Worm (Caenorhabditis elegans) whole organism, L4 larva: Measurements from ENCODE around the gene klp-17.

Experiments
- F26F4.8 ChIP-seq: fragments of 200-800 bp; sonication (Bioruptor generic); conservative IDR thresholded peaks from 2 replicates; pipeline ENCODE4 v1.3.6; 2022; ENCODE audit warnings: missing genetic modification characterization, missing compliant biosample characterization
- R02D3.7 ChIP-seq: fragments of 150-350 bp; sonication (generic microtip); optimal IDR thresholded peaks from 3 replicates; lab custom pipeline; 2014; ENCODE audit warnings: missing biosample characterization, missing genetic modification characterization
- T20F7.1 ChIP-seq: fragments of 200-800 bp; sonication (Bioruptor generic); optimal IDR thresholded peaks from 2 replicates; lab custom pipeline; 2018; ENCODE audit warnings: mild to moderate bottlenecking, missing genetic modification characterization, missing compliant biosample characterization
- T26A8.4 ChIP-seq: fragments of 200-800 bp; sonication (Bioruptor generic); IDR thresholded peaks from 2 replicates; pipeline ENCODE4 v1.3.6; 2022; ENCODE audit warnings: missing genetic modification characterization, missing compliant biosample characterization
- Y105C5A.15 ChIP-seq: fragments of 200-800 bp; sonication (Bioruptor generic); IDR thresholded peaks from 2 replicates; pipeline ENCODE4 v1.3.6; 2022; ENCODE audit warnings: missing genetic modification characterization, missing compliant biosample characterization
- Y48G9A.11 ChIP-seq: fragments of 200-800 bp; sonication (Bioruptor generic); IDR thresholded peaks from 2 replicates; pipeline ENCODE4 v1.3.6; 2022; ENCODE audit warnings: missing genetic modification reagents, missing genetic modification characterization, missing compliant biosample characterization
- ZK337.2 ChIP-seq: fragments of 200-800 bp; sonication (Bioruptor generic); IDR thresholded peaks from 2 replicates; pipeline ENCODE4 v1.3.6; 2022; ENCODE audit warnings: missing genetic modification reagents, missing genetic modification characterization, missing compliant biosample characterization
- ZK546.5 ChIP-seq, 2 experiments: sonication (generic microtip); optimal IDR thresholded peaks; 2 replicates each; lab custom pipeline; 2017; ENCODE audit warnings: missing biosample characterization in 2 of 2, missing genetic modification characterization in 2 of 2
- aha-1 ChIP-seq: fragments of 150-350 bp; peaks from one replicate; lab custom pipeline; 2014; ENCODE audit warnings: missing biosample characterization, missing genetic modification characterization
- ama-1 ChIP-seq: fragments of 150-350 bp; optimal IDR thresholded peaks from 2 replicates; lab custom pipeline; 2014; ENCODE audit warnings: inconsistent platforms, mixed read lengths
- arid-1 ChIP-seq: fragments of 200-800 bp; sonication (Bioruptor generic); conservative IDR thresholded peaks from 2 replicates; pipeline ENCODE4 v1.3.6; 2022; ENCODE audit warnings: missing genetic modification reagents, missing genetic modification characterization, missing compliant biosample characterization
- ceh-32 ChIP-seq: sonication (generic microtip); optimal IDR thresholded peaks from 2 replicates; lab custom pipeline; 2016; ENCODE audit warnings: mild to moderate bottlenecking, missing genetic modification characterization, missing compliant biosample characterization; ENCODE audit not compliant: poor library complexity
- ceh-44 ChIP-seq: fragments of 200-800 bp; sonication (Bioruptor generic); IDR thresholded peaks from 2 replicates; pipeline ENCODE4 v1.3.6; 2022; ENCODE audit warnings: missing genetic modification reagents, missing genetic modification characterization, missing compliant biosample characterization
- ctbp-1 ChIP-seq: fragments of 200-800 bp; sonication (Bioruptor generic); IDR thresholded peaks from 2 replicates; pipeline ENCODE4 v1.3.6; 2022; ENCODE audit warnings: missing genetic modification reagents, missing genetic modification characterization, missing compliant biosample characterization
- daf-12 ChIP-seq: fragments of 150-350 bp; optimal IDR thresholded peaks from 2 replicates; lab custom pipeline; 2014; ENCODE audit warnings: missing biosample characterization, missing genetic modification reagents, missing genetic modification characterization
- daf-16 ChIP-seq, 3 experiments: sonication (generic microtip); optimal IDR thresholded peaks; 2 replicates each; lab custom pipeline; 2016 to 2017; ENCODE audit warnings: missing genetic modification characterization in 3 of 3, missing genetic modification reagents in 3 of 3, mild to moderate bottlenecking in 2 of 3, missing compliant biosample characterization in 2 of 3, missing biosample characterization in 1 of 3, moderate library complexity in 1 of 3
- daf-19 ChIP-seq: fragments of 200-800 bp; sonication (Bioruptor generic); conservative IDR thresholded peaks from 2 replicates; pipeline ENCODE4 v1.3.6; 2022; ENCODE audit warnings: missing genetic modification characterization, missing compliant biosample characterization
- dmd-6 ChIP-seq: fragments of 200-800 bp; sonication (Bioruptor generic); IDR thresholded peaks from 2 replicates; pipeline ENCODE4 v1.3.6; 2022; ENCODE audit warnings: missing genetic modification reagents, missing genetic modification characterization, missing compliant biosample characterization
- dmd-8 ChIP-seq: fragments of 200-800 bp; sonication (Bioruptor generic); IDR thresholded peaks from 2 replicates; pipeline ENCODE4 v1.3.6; 2022; ENCODE audit warnings: missing genetic modification characterization, missing compliant biosample characterization
- dmd-9 ChIP-seq: fragments of 200-800 bp; sonication (Bioruptor generic); IDR thresholded peaks from 2 replicates; pipeline ENCODE4 v1.3.6; 2022; ENCODE audit warnings: missing genetic modification reagents, missing genetic modification characterization, missing compliant biosample characterization
- duxl-1 ChIP-seq: sonication (generic microtip); optimal IDR thresholded peaks from 2 replicates; lab custom pipeline; 2016; ENCODE audit warnings: mild to moderate bottlenecking, missing genetic modification characterization, moderate library complexity, missing compliant biosample characterization; ENCODE audit not compliant: poor library complexity
- fos-1 ChIP-seq: fragments of 150-350 bp; optimal IDR thresholded peaks from 2 replicates; lab custom pipeline; 2014; ENCODE audit warnings: missing biosample characterization, missing genetic modification characterization
- gei-8 ChIP-seq: fragments of 200-800 bp; sonication (Bioruptor generic); optimal IDR thresholded peaks from 2 replicates; lab custom pipeline; 2018; ENCODE audit warnings: mild to moderate bottlenecking, missing genetic modification characterization, missing compliant biosample characterization
- hif-1 ChIP-seq, 2 experiments: sonication (generic microtip); optimal IDR thresholded peaks; 2 replicates each; lab custom pipeline; 2016 to 2017; ENCODE audit warnings: missing compliant biosample characterization in 2 of 2, missing genetic modification characterization in 2 of 2, missing genetic modification reagents in 2 of 2, missing genotype in 2 of 2, mild to moderate bottlenecking in 1 of 2
- hlh-30 ChIP-seq: sonication (generic microtip); optimal IDR thresholded peaks from 2 replicates; lab custom pipeline; 2017; ENCODE audit warnings: antibody characterized with exemption, mild to moderate bottlenecking, missing genetic modification characterization, missing compliant biosample characterization; ENCODE audit not compliant: insufficient read depth
- jun-1 ChIP-seq: fragments of 150-350 bp; optimal IDR thresholded peaks from 2 replicates; lab custom pipeline; 2014; ENCODE audit warnings: missing biosample characterization, missing genetic modification reagents, missing genetic modification characterization
- lim-7 ChIP-seq: fragments of 200-800 bp; sonication (Bioruptor generic); IDR thresholded peaks from 2 replicates; pipeline ENCODE4 v1.3.6; 2022; ENCODE audit warnings: missing genetic modification characterization, missing compliant biosample characterization
- lin-29 ChIP-seq: fragments of 200-800 bp; sonication (Bioruptor generic); IDR thresholded peaks from 2 replicates; pipeline ENCODE4 v1.3.6; 2022; ENCODE audit warnings: missing genetic modification reagents, missing genetic modification characterization, missing compliant biosample characterization
- lir-3 ChIP-seq: sonication (generic microtip); optimal IDR thresholded peaks from 2 replicates; lab custom pipeline; 2016; ENCODE audit warnings: mild to moderate bottlenecking, missing genetic modification characterization, missing compliant biosample characterization
- madf-5 ChIP-seq, 2 experiments: fragments of 200-800 bp; sonication (Bioruptor generic); IDR thresholded peaks; 2 replicates each; pipeline ENCODE4 v1.3.6; 2022; ENCODE audit warnings: missing compliant biosample characterization in 2 of 2, missing genetic modification characterization in 2 of 2
- mdl-1 ChIP-seq, 2 experiments: fragments of 150-350 bp in 1 of 2; sonication (generic microtip) in 1 of 2; optimal IDR thresholded peaks; 2 replicates each; lab custom pipeline; 2014 to 2017; ENCODE audit warnings: missing biosample characterization in 2 of 2, missing genetic modification characterization in 2 of 2
- mxl-2 ChIP-seq: fragments of 200-800 bp; sonication (Bioruptor generic); conservative IDR thresholded peaks from 2 replicates; pipeline ENCODE4 v1.3.6; 2022; ENCODE audit warnings: missing genetic modification reagents, missing genetic modification characterization, missing compliant biosample characterization
- mxl-3 ChIP-seq: fragments of 200-800 bp; sonication (Bioruptor generic); optimal IDR thresholded peaks from 2 replicates; lab custom pipeline; 2018; ENCODE audit warnings: mild to moderate bottlenecking, missing genetic modification characterization, missing compliant biosample characterization
- nhr-237 ChIP-seq: sonication (generic microtip); optimal IDR thresholded peaks from 2 replicates; lab custom pipeline; 2017; ENCODE audit warnings: missing biosample characterization, missing genetic modification characterization
- nhr-42 ChIP-seq: fragments of 200-800 bp; sonication (Bioruptor generic); IDR thresholded peaks from 2 replicates; pipeline ENCODE4 v1.3.6; 2022; ENCODE audit warnings: missing genetic modification characterization, missing compliant biosample characterization
- nhr-48 ChIP-seq: sonication (generic microtip); optimal IDR thresholded peaks from 2 replicates; lab custom pipeline; 2016; ENCODE audit warnings: mild to moderate bottlenecking, missing genetic modification characterization, missing compliant biosample characterization
- nhr-6 ChIP-seq: fragments of 150-350 bp; optimal IDR thresholded peaks from 2 replicates; lab custom pipeline; 2014; ENCODE audit warnings: missing biosample characterization, missing genetic modification characterization
- nhr-77 ChIP-seq: fragments of 150-350 bp; optimal IDR thresholded peaks from 2 replicates; lab custom pipeline; 2014; ENCODE audit warnings: missing biosample characterization, missing genetic modification characterization
- pha-4 ChIP-seq, 2 experiments: fragments of 150-350 bp in 1 of 2; fragments of 200-800 bp in 1 of 2; sonication (Bioruptor generic) in 1 of 2; IDR thresholded peaks in 1 of 2; optimal IDR thresholded peaks in 1 of 2; 2 replicates each; pipeline versions ENCODE4 v1.3.6 to Lab custom; 2014 to 2022; ENCODE audit warnings: missing genetic modification characterization in 2 of 2, missing genetic modification reagents in 2 of 2, missing biosample characterization in 1 of 2, missing compliant biosample characterization in 1 of 2
- php-3 ChIP-seq: fragments of 200-800 bp; sonication (Bioruptor generic); IDR thresholded peaks from 2 replicates; pipeline ENCODE4 v1.3.6; 2022; ENCODE audit warnings: missing genetic modification reagents, missing genetic modification characterization, missing compliant biosample characterization
- set-16 ChIP-seq: fragments of 200-800 bp; sonication (Bioruptor generic); IDR thresholded peaks from 2 replicates; pipeline ENCODE4 v1.3.6; 2022; ENCODE audit warnings: missing genetic modification reagents, missing genetic modification characterization, missing compliant biosample characterization
- snpc-4 ChIP-seq: fragments of 150-350 bp; optimal IDR thresholded peaks from 2 replicates; lab custom pipeline; 2014; ENCODE audit warnings: missing biosample characterization, missing genetic modification characterization
- tra-1 ChIP-seq: fragments of 200-800 bp; sonication (Bioruptor generic); IDR thresholded peaks from 2 replicates; pipeline ENCODE4 v1.3.6; 2022; ENCODE audit warnings: missing genetic modification reagents, missing genetic modification characterization, missing compliant biosample characterization
- unc-130 ChIP-seq: sonication (generic microtip); optimal IDR thresholded peaks from 2 replicates; lab custom pipeline; 2016; ENCODE audit warnings: missing genetic modification reagents, missing genetic modification characterization, missing compliant biosample characterization
- zfp-2 ChIP-seq: sonication (generic microtip); optimal IDR thresholded peaks from 2 replicates; lab custom pipeline; 2016; ENCODE audit warnings: mild to moderate bottlenecking, missing genetic modification characterization, missing compliant biosample characterization
- zfp-3 ChIP-seq: fragments of 200-800 bp; sonication (Bioruptor generic); conservative IDR thresholded peaks from 2 replicates; pipeline ENCODE4 v1.3.6; 2022; ENCODE audit warnings: missing genetic modification reagents, missing genetic modification characterization, missing compliant biosample characterization
- zip-11 ChIP-seq: fragments of 200-800 bp; sonication (Bioruptor generic); IDR thresholded peaks from 2 replicates; pipeline ENCODE4 v1.3.6; 2022; ENCODE audit warnings: missing genetic modification characterization, missing compliant biosample characterization
- ztf-11 ChIP-seq: fragments of 150-350 bp; optimal IDR thresholded peaks from 2 replicates; lab custom pipeline; 2014; ENCODE audit warnings: missing biosample characterization, missing genetic modification characterization
- ztf-7 ChIP-seq: fragments of 150-350 bp; optimal IDR thresholded peaks from 2 replicates; lab custom pipeline; 2014; ENCODE audit warnings: missing biosample characterization, missing genetic modification characterization

Gene klp-17

ce11 chrII:11473525-11474181 is 6.2 kb upstream of the klp-17 start, which contains the start of the genes metl-1 and W02B12.11 (continued):
- TF ChIP-seq ceh-32 (tag; lab: Kevin White, UChicago) = no peak
- peak; percentile 73 for TF ChIP-seq ctbp-1 (GFP tag; lab: Robert Waterston, UW)
- no peak for TF ChIP-seq ZK546.5 (tag; optimal IDR thresholded peaks at IDR 0.05; lab: Kevin White, UChicago)
- peak; percentile 37; the same call in 1 of the 2 replicates for TF ChIP-seq php-3 (GFP tag; lab: Robert Waterston, UW)
- no peak for TF ChIP-seq gei-8 (GFP tag; lab: Kevin White, UChicago)
- no peak for TF ChIP-seq F26F4.8 (GFP tag; lab: Robert Waterston, UW)
- no peak for TF ChIP-seq snpc-4 (tag; lab: Kevin White, UChicago)
- TF ChIP-seq T20F7.1 (GFP tag; lab: Kevin White, UChicago) = no peak
- no peak for TF ChIP-seq nhr-42 (GFP tag; lab: Robert Waterston, UW)
- TF ChIP-seq mxl-2 (GFP tag; lab: Robert Waterston, UW) = no peak
- peak; percentile 92 for TF ChIP-seq T26A8.4 (GFP tag; lab: Robert Waterston, UW)
- TF ChIP-seq lir-3 (tag; lab: Kevin White, UChicago) = no peak
- TF ChIP-seq R02D3.7 (tag; lab: Kevin White, UChicago) = no peak
- peak; percentile 53 for TF ChIP-seq unc-130 (GFP tag; lab: Kevin White, UChicago)
- TF ChIP-seq duxl-1 (tag; lab: Kevin White, UChicago) = peak; percentile 88
- no peak for TF ChIP-seq ztf-7
- peak; percentile 68 for TF ChIP-seq nhr-6
- TF ChIP-seq daf-12 (tag; lab: Kevin White, UChicago) = no peak
- TF ChIP-seq hif-1 (tag; optimal IDR thresholded peaks at IDR 0.05; lab: Kevin White, UChicago) = peak in 1 of 2 experiments; percentile 68
- TF ChIP-seq arid-1 = peak; percentile 75
- peak in 1 of 2 experiments; percentile 35 for TF ChIP-seq daf-16 (GFP tag; optimal IDR thresholded peaks at IDR 0.05; lab: Kevin White, UChicago)
- TF ChIP-seq daf-16 (tag; optimal IDR thresholded peaks at IDR 0.05; lab: Kevin White, UChicago) = peak; percentile 79
- no peak for TF ChIP-seq dmd-9 (GFP tag; lab: Robert Waterston, UW)
- TF ChIP-seq ama-1 = peak; percentile 25
- no peak for TF ChIP-seq dmd-8 (GFP tag; lab: Robert Waterston, UW)
- TF ChIP-seq set-16 = peak; percentile 32; the same call in 1 of the 2 replicates
- TF ChIP-seq zfp-2 = no peak
- TF ChIP-seq zip-11 = no peak
- no peak for TF ChIP-seq ztf-11
- TF ChIP-seq zfp-3 (GFP tag; lab: Robert Waterston, UW) = 0 out of 2 replicates have a peak, but pooled peaks have one; percentile 44
- TF ChIP-seq pha-4 (GFP tag; IDR thresholded peaks at IDR 0.05; lab: Robert Waterston, UW) = peak; percentile 84
- TF ChIP-seq pha-4 (tag; optimal IDR thresholded peaks at IDR 0.05; lab: Kevin White, UChicago) = peak; percentile 14
- TF ChIP-seq hlh-30 = no peak
- peak; percentile 24 for TF ChIP-seq mxl-3
- 0 out of 2 replicates have a peak, but pooled peaks have one; percentile 45 for TF ChIP-seq tra-1 (GFP tag; lab: Robert Waterston, UW)
- TF ChIP-seq jun-1 (tag; lab: Kevin White, UChicago) = peak; percentile 65
- peak; percentile 71; the same call in 1 of the 2 replicates for TF ChIP-seq lin-29 (GFP tag; lab: Robert Waterston, UW)
- TF ChIP-seq lim-7 (GFP tag; lab: Robert Waterston, UW) = peak; percentile 60; the same call in 1 of the 2 replicates
- TF ChIP-seq nhr-77 (tag; lab: Kevin White, UChicago) = no peak
- no peak for TF ChIP-seq Y105C5A.15 (GFP tag; lab: Robert Waterston, UW)
- peak; percentile 31 for TF ChIP-seq aha-1 (tag; lab: Kevin White, UChicago)
- no peak for TF ChIP-seq nhr-237 (tag; lab: Kevin White, UChicago)
- TF ChIP-seq madf-5 (GFP tag; IDR thresholded peaks at IDR 0.05; lab: Robert Waterston, UW) = no peak
- peak; percentile 47; the same call in 1 of the 2 replicates for TF ChIP-seq Y48G9A.11 (GFP tag; lab: Robert Waterston, UW)
- peak; percentile 74 for TF ChIP-seq dmd-6 (GFP tag; lab: Robert Waterston, UW)
- TF ChIP-seq ZK337.2 (GFP tag; lab: Robert Waterston, UW) = no peak
- TF ChIP-seq daf-19 (GFP tag; lab: Robert Waterston, UW) = no peak
- TF ChIP-seq nhr-48 (tag; lab: Kevin White, UChicago) = peak; percentile 68
- peak in 1 of 2 experiments; percentile 43 for TF ChIP-seq mdl-1 (tag; optimal IDR thresholded peaks at IDR 0.05; lab: Kevin White, UChicago)
- no peak for TF ChIP-seq ceh-44 (GFP tag; lab: Robert Waterston, UW)
- TF ChIP-seq fos-1 = no peak
